Worm (Caenorhabditis elegans) whole organism, L4/young adult: ENCODE results near the gene Y43F8C.23.
"Not testable (repeated sequence)": the region's sequence is repeated elsewhere in the genome, so short reads cannot be mapped to it uniquely, and the experiment has no call there.

Source experiments
- W03F9.2 ChIP-seq: fragments of 150-350 bp; optimal IDR thresholded peaks from 2 replicates; lab custom pipeline; 2014; ENCODE audit warnings: missing biosample characterization, missing genetic modification characterization
- dao-5 ChIP-seq: sonication (generic microtip); optimal IDR thresholded peaks from 2 replicates; lab custom pipeline; 2016; ENCODE audit warnings: missing genotype, missing genetic modification characterization, moderate library complexity, missing compliant biosample characterization
- him-1 ChIP-seq: sonication (generic microtip); optimal IDR thresholded peaks from 2 replicates; lab custom pipeline; 2016; ENCODE audit warnings: missing genotype, missing genetic modification reagents, missing genetic modification characterization, missing compliant biosample characterization

DNA sequence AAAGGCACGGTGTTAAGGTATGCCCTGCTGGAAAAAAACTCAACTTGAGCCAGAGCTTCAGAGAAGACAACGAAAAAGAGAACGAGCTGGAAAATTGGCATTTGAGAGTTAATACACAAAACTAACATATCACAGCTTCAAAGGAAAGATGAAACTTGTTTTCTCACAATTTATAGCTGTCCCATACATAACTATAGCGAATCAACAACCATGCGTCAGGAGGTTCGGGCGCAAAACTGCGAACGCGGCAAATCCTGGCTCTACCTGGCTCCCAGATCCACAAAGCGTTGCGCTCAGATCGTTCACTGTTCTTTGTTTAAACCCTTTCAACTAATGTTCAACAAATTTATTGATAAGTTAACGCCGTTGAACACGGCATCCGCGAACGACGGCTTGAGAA is 1.0 kb downstream of the Y43F8C.23 start, which contains the start of gene Y43F8C.15:
- not testable (repeated sequence) for TF ChIP-seq W03F9.2, him-1, dao-5 (tag; lab: Kevin White, UChicago)
